Worm (Caenorhabditis elegans) whole organism, early embryonic: ENCODE measurements around the gene srw-123.

ENCODE experiments used
- B0310.2 ChIP-seq: sonication (generic microtip); optimal IDR thresholded peaks from 2 replicates; lab custom pipeline; 2016; ENCODE audit warnings: mild to moderate bottlenecking, missing genetic modification characterization, missing compliant biosample characterization
- F13C5.2 ChIP-seq: sonication (generic microtip); optimal IDR thresholded peaks from 2 replicates; lab custom pipeline; 2017; ENCODE audit warnings: mild to moderate bottlenecking, missing genetic modification characterization, inconsistent platforms, missing compliant biosample characterization
- aly-1 ChIP-seq: sonication (generic microtip); optimal IDR thresholded peaks from 2 replicates; lab custom pipeline; 2016; ENCODE audit warnings: missing genetic modification characterization, missing compliant biosample characterization
- ama-1 ChIP-seq: fragments of 150-350 bp; optimal IDR thresholded peaks from 2 replicates; lab custom pipeline; 2014
- ceh-13 ChIP-seq: fragments of 200-800 bp; sonication (Bioruptor generic); optimal IDR thresholded peaks from 2 replicates; lab custom pipeline; 2018; ENCODE audit warnings: mild to moderate bottlenecking, missing genetic modification characterization, missing compliant biosample characterization
- ceh-36 ChIP-seq: sonication (generic microtip); optimal IDR thresholded peaks from 2 replicates; lab custom pipeline; 2016; ENCODE audit warnings: missing genetic modification characterization, inconsistent platforms, missing compliant biosample characterization
- ets-7 ChIP-seq: sonication (generic microtip); optimal IDR thresholded peaks from 2 replicates; lab custom pipeline; 2016; ENCODE audit warnings: missing genotype, missing genetic modification characterization, missing compliant biosample characterization
- flt-1 ChIP-seq: fragments of 200-800 bp; sonication (Bioruptor generic); IDR thresholded peaks from 2 replicates; pipeline ENCODE4 v1.3.6; 2022; ENCODE audit warnings: missing genetic modification characterization, missing compliant biosample characterization
- hmbx-1 ChIP-seq: sonication (generic microtip); optimal IDR thresholded peaks from 2 replicates; lab custom pipeline; 2016; ENCODE audit warnings: mild to moderate bottlenecking, missing genetic modification characterization, missing compliant biosample characterization
- hmg-4 ChIP-seq: fragments of 200-800 bp; sonication (Bioruptor generic); optimal IDR thresholded peaks from 2 replicates; lab custom pipeline; 2018; ENCODE audit warnings: mild to moderate bottlenecking, missing genetic modification characterization, missing compliant biosample characterization
- hnd-1 ChIP-seq: sonication (generic microtip); optimal IDR thresholded peaks from 2 replicates; lab custom pipeline; 2016; ENCODE audit warnings: missing genetic modification characterization, missing compliant biosample characterization
- pes-1 ChIP-seq: fragments of 200-800 bp; sonication (Bioruptor generic); IDR thresholded peaks from 2 replicates; pipeline ENCODE4 v1.3.6; 2022; ENCODE audit warnings: missing genetic modification reagents, missing genetic modification characterization, missing compliant biosample characterization
- scrt-1 ChIP-seq: fragments of 200-800 bp; sonication (Bioruptor generic); IDR thresholded peaks from 2 replicates; pipeline ENCODE4 v1.3.6; 2022; ENCODE audit warnings: missing genetic modification characterization, missing compliant biosample characterization
- sea-1 ChIP-seq: fragments of 200-800 bp; sonication (Bioruptor generic); conservative IDR thresholded peaks from 2 replicates; pipeline ENCODE4 v1.3.6; 2022; ENCODE audit warnings: missing genetic modification characterization, missing compliant biosample characterization
- tbx-11 ChIP-seq: fragments of 200-800 bp; sonication (Bioruptor generic); IDR thresholded peaks from 2 replicates; pipeline ENCODE4 v1.3.6; 2022; ENCODE audit warnings: missing genetic modification characterization, missing compliant biosample characterization
- tbx-37 ChIP-seq: fragments of 200-800 bp; sonication (Bioruptor generic); conservative IDR thresholded peaks from 2 replicates; pipeline ENCODE4 v1.3.6; 2022; ENCODE audit warnings: missing genetic modification reagents, missing genetic modification characterization, missing compliant biosample characterization
- tra-4 ChIP-seq: sonication (generic microtip); optimal IDR thresholded peaks from 2 replicates; lab custom pipeline; 2017; ENCODE audit warnings: missing genetic modification characterization, missing compliant biosample characterization

Gene srw-123

DNA sequence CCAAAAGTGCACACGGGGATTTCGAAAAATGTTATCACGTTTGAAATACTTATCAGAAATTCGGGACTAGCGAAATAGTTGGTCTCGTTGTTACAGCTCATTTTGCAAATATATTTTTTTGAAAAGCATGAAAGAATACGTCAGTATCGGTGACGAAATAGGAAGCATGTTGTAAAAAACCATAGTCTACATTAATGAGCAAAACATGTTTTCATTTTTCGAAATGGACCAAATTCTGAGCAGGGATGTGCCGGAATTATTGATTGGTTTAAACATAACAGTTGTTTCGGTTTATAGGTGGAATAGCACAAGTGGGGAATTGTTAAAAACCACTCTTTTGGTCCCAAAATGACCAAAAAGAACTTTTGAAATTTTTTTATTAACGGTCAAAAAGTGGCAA is 41.1 kb downstream of the srw-123 start, which contains the start of gene srh-247:
srh-247 (minus strand) TSS at position 101 of the 400 bp plus-strand sequence.
- no peak for TF ChIP-seq pes-1
- no peak for TF ChIP-seq sea-1 (GFP tag; lab: Robert Waterston, UW)
- TF ChIP-seq ceh-36 (tag; lab: Kevin White, UChicago) = no peak
- no peak for TF ChIP-seq flt-1 (GFP tag; lab: Robert Waterston, UW)
- TF ChIP-seq hmbx-1 (tag; lab: Kevin White, UChicago) = no peak
- TF ChIP-seq hnd-1 (tag; lab: Kevin White, UChicago) = no peak
- TF ChIP-seq aly-1 (tag; lab: Kevin White, UChicago) = no peak
- no peak for TF ChIP-seq tbx-11 (GFP tag; lab: Robert Waterston, UW)
- no peak for TF ChIP-seq hmg-4

DNA sequence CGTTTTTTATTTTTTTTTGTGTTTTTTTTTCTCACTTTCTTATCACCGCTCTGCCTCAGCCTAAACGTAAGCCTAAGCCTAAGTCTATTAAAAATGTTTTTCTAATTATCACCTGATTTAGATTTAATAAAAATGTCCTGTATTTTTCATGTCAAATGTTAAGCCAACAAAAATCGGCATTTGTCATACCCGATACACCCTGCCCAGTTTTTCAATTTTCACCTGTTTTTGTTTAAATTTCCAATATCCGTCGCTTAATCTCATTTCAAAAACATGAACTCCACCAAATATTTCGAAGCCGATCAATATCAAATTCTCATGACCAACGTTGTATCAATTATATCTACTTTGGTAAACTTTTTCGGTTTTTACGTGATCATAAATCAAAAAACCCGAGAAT is 43.9 kb downstream of the srw-123 start, which contains the start of gene C31B8.1:
C31B8.1 (plus strand) TSS at position 301 of the 400 bp plus-strand sequence.
- TF ChIP-seq hnd-1 (tag; lab: Kevin White, UChicago) = no peak
- TF ChIP-seq ama-1 = no peak
- TF ChIP-seq aly-1 (tag; lab: Kevin White, UChicago) = no peak
- no peak for TF ChIP-seq pes-1
- no peak for TF ChIP-seq scrt-1 (GFP tag; lab: Robert Waterston, UW)
- no peak for TF ChIP-seq ceh-13 (GFP tag; lab: Kevin White, UChicago)
- no peak for TF ChIP-seq B0310.2 (tag; lab: Kevin White, UChicago)
- TF ChIP-seq ets-7 (tag; lab: Kevin White, UChicago) = no peak
- TF ChIP-seq ceh-36 (tag; lab: Kevin White, UChicago) = no peak
- TF ChIP-seq tra-4 (tag; lab: Kevin White, UChicago) = no peak
- TF ChIP-seq sea-1 (GFP tag; lab: Robert Waterston, UW) = no peak
- no peak for TF ChIP-seq tbx-11 (GFP tag; lab: Robert Waterston, UW)
- TF ChIP-seq hmg-4 = no peak

DNA sequence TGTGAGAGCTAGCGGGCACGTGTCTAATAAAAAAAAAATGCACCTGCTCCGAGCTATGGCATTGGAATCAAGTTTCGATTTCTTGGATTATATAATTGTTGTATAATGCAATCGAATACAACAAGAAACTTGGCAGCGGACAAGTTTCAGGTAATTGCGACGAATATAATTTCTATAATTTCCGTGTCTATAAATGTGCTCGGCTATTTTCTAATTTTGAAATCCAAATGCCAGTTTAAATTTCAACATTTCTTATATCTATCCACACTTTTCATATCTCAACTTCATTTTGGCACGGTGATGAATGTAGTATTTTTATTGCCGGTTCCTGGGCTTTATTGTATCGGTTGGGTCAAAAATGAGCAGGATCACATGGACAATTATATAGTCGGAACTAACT is 45.4 kb downstream of the srw-123 start, which contains the start of gene C31B8.16:
C31B8.16 (plus strand) TSS at position 301 of the 400 bp plus-strand sequence.
- TF ChIP-seq aly-1 (tag; lab: Kevin White, UChicago) = no peak
- no peak for TF ChIP-seq pes-1
- TF ChIP-seq ceh-36 (tag; lab: Kevin White, UChicago) = no peak
- no peak for TF ChIP-seq ceh-13 (GFP tag; lab: Kevin White, UChicago)
- TF ChIP-seq F13C5.2 (tag; lab: Kevin White, UChicago) = no peak
- TF ChIP-seq tbx-11 (GFP tag; lab: Robert Waterston, UW) = no peak
- no peak for TF ChIP-seq ets-7 (tag; lab: Kevin White, UChicago)

DNA sequence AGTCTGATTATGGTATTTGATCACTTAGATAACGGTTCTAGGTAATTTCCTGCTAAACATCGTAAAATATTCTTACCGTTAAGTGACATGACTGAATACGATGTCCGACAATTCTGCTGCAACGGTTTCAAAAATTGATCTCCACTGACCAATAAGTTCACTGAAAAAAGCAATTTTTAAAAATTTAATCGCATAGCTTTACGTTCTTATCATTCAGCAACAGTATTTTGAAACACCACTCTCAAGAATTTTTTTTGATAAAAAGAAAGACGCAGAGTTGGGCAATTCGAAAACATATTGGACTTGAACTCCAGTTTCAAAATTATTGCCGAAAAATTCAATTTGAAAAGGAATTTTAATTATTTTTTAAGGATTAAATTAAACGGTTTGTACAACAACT is 47.6 kb downstream of the srw-123 start, which contains the start of gene C31B8.12:
C31B8.12 (minus strand) TSS at position 101 of the 400 bp plus-strand sequence.
- no peak for TF ChIP-seq aly-1 (tag; lab: Kevin White, UChicago)
- TF ChIP-seq ceh-36 (tag; lab: Kevin White, UChicago) = no peak
- TF ChIP-seq tra-4 (tag; lab: Kevin White, UChicago) = no peak
- TF ChIP-seq F13C5.2 (tag; lab: Kevin White, UChicago) = no peak
- TF ChIP-seq sea-1 (GFP tag; lab: Robert Waterston, UW) = no peak
- TF ChIP-seq B0310.2 (tag; lab: Kevin White, UChicago) = no peak
- TF ChIP-seq scrt-1 (GFP tag; lab: Robert Waterston, UW) = no peak
- TF ChIP-seq hnd-1 (tag; lab: Kevin White, UChicago) = no peak
- no peak for TF ChIP-seq tbx-37 (GFP tag; lab: Robert Waterston, UW)
- TF ChIP-seq pes-1 = no peak
- no peak for TF ChIP-seq ceh-13 (GFP tag; lab: Kevin White, UChicago)
- no peak for TF ChIP-seq ets-7 (tag; lab: Kevin White, UChicago)
- no peak for TF ChIP-seq ama-1
- no peak for TF ChIP-seq hmg-4
- TF ChIP-seq hmbx-1 (tag; lab: Kevin White, UChicago) = no peak
- no peak for TF ChIP-seq tbx-11 (GFP tag; lab: Robert Waterston, UW)
- TF ChIP-seq flt-1 (GFP tag; lab: Robert Waterston, UW) = no peak
